Fruit fly (Drosophila melanogaster) whole organism, embryonic: ENCODE measurements around the gene wb.

ENCODE experiments used
- CG10565 ChIP-seq: fragments of 200-800 bp; sonication (Bioruptor generic); optimal IDR thresholded peaks from 3 replicates; lab custom pipeline; 2016; ENCODE audit warnings: missing biosample characterization, mild to moderate bottlenecking, missing genetic modification characterization
- CG11093 ChIP-seq: fragments of 200-800 bp; sonication (Bioruptor generic); IDR thresholded peaks from 3 replicates; pipeline ENCODE4 v1.3.6; 2022; ENCODE audit warnings: missing biosample characterization, missing genetic modification characterization
- CG12071 ChIP-seq: fragments of 200-800 bp; sonication (Bioruptor generic); optimal IDR thresholded peaks from 3 replicates; lab custom pipeline; 2018; ENCODE audit warnings: missing biosample characterization, mild to moderate bottlenecking, missing genetic modification characterization
- CG12391 ChIP-seq: fragments of 200-800 bp; sonication (Bioruptor generic); optimal IDR thresholded peaks from 3 replicates; lab custom pipeline; 2018; ENCODE audit warnings: missing biosample characterization, mild to moderate bottlenecking, missing genetic modification characterization, moderate library complexity
- CG13296 ChIP-seq: fragments of 200-800 bp; sonication (Bioruptor generic); optimal IDR thresholded peaks from 3 replicates; lab custom pipeline; 2018; ENCODE audit warnings: missing biosample characterization, mild to moderate bottlenecking, missing genetic modification characterization
- CG15269 ChIP-seq: fragments of 200-800 bp; sonication (Bioruptor generic); optimal IDR thresholded peaks from 2 replicates; lab custom pipeline; 2018; ENCODE audit warnings: missing biosample characterization, mild to moderate bottlenecking, missing genetic modification characterization, moderate library complexity
- CG15601 ChIP-seq: fragments of 200-800 bp; sonication (Bioruptor generic); optimal IDR thresholded peaks from 3 replicates; lab custom pipeline; 2019; ENCODE audit warnings: missing biosample characterization, mild to moderate bottlenecking, missing genetic modification characterization, moderate library complexity
- CG15696 ChIP-seq: fragments of 200-800 bp; sonication (Bioruptor generic); optimal IDR thresholded peaks from 2 replicates; lab custom pipeline; 2019; ENCODE audit warnings: missing biosample characterization, mild to moderate bottlenecking, missing genetic modification characterization, moderate library complexity
- CG1647 ChIP-seq: fragments of 200-800 bp; sonication (Bioruptor generic); optimal IDR thresholded peaks from 3 replicates; lab custom pipeline; 2016; ENCODE audit warnings: missing biosample characterization, missing genetic modification characterization
- CG17186 ChIP-seq: fragments of 200-800 bp; sonication (Bioruptor generic); optimal IDR thresholded peaks from 3 replicates; lab custom pipeline; 2017; ENCODE audit warnings: missing biosample characterization, missing genetic modification reagents, missing genetic modification characterization
- CG17328 ChIP-seq: fragments of 200-800 bp; sonication (Bioruptor generic); IDR thresholded peaks from 2 replicates; pipeline ENCODE4 v1.3.6; 2022; ENCODE audit warnings: missing biosample characterization, missing genetic modification characterization
- CG17385 ChIP-seq: fragments of 200-800 bp; sonication (Bioruptor generic); optimal IDR thresholded peaks from 3 replicates; lab custom pipeline; 2018; ENCODE audit warnings: missing biosample characterization, mild to moderate bottlenecking, missing genetic modification characterization
- CG17612 ChIP-seq: fragments of 200-800 bp; sonication (Bioruptor generic); IDR thresholded peaks from 2 replicates; pipeline ENCODE4 v1.3.6; 2022; ENCODE audit warnings: missing biosample characterization, missing genetic modification characterization
- CG17802 ChIP-seq: fragments of 200-800 bp; sonication (Bioruptor generic); optimal IDR thresholded peaks from 2 replicates; lab custom pipeline; 2018; ENCODE audit warnings: missing biosample characterization, mild to moderate bottlenecking, missing genetic modification characterization, moderate library complexity
- CG2202 ChIP-seq: fragments of 200-800 bp; sonication (Bioruptor generic); optimal IDR thresholded peaks from 2 replicates; lab custom pipeline; 2018; ENCODE audit warnings: missing biosample characterization, mild to moderate bottlenecking, missing genetic modification characterization
- CG30403 ChIP-seq: fragments of 200-800 bp; sonication (Bioruptor generic); optimal IDR thresholded peaks from 3 replicates; lab custom pipeline; 2016; ENCODE audit warnings: missing biosample characterization, missing genetic modification characterization
- CG31441 ChIP-seq: fragments of 200-800 bp; sonication (Bioruptor generic); IDR thresholded peaks from 2 replicates; pipeline ENCODE4 v1.3.6; 2022; ENCODE audit warnings: missing biosample characterization, missing genetic modification characterization
- CG3995 ChIP-seq: fragments of 200-800 bp; sonication (Bioruptor generic); optimal IDR thresholded peaks from 3 replicates; lab custom pipeline; 2016; ENCODE audit warnings: missing biosample characterization, missing genetic modification characterization
- CG6683 ChIP-seq: fragments of 200-800 bp; sonication (Bioruptor generic); optimal IDR thresholded peaks from 2 replicates; lab custom pipeline; 2017; ENCODE audit warnings: missing biosample characterization, mild to moderate bottlenecking, missing genetic modification characterization, missing genetic modification reagents
- CG7745 ChIP-seq: fragments of 200-800 bp; sonication (Bioruptor generic); optimal IDR thresholded peaks from 2 replicates; lab custom pipeline; 2018; ENCODE audit warnings: missing biosample characterization, mild to moderate bottlenecking, missing genetic modification characterization, moderate library complexity
- CG8388 ChIP-seq: fragments of 200-800 bp; sonication (Bioruptor generic); optimal IDR thresholded peaks from 2 replicates; lab custom pipeline; 2019; ENCODE audit warnings: missing biosample characterization, mild to moderate bottlenecking, missing genetic modification characterization, moderate library complexity
- CG9727 ChIP-seq: fragments of 200-800 bp; sonication (Bioruptor generic); optimal IDR thresholded peaks from 3 replicates; lab custom pipeline; 2017; ENCODE audit warnings: missing biosample characterization, mild to moderate bottlenecking, missing genetic modification characterization
- CG9876 ChIP-seq: fragments of 200-800 bp; sonication (Bioruptor generic); optimal IDR thresholded peaks from 2 replicates; lab custom pipeline; 2016; ENCODE audit warnings: missing biosample characterization, missing genetic modification characterization
- D19B ChIP-seq: fragments of 200-800 bp; sonication (Bioruptor generic); optimal IDR thresholded peaks from 2 replicates; lab custom pipeline; 2017; ENCODE audit warnings: missing biosample characterization, mild to moderate bottlenecking, missing genetic modification characterization
- Dip2 ChIP-seq: fragments of 200-800 bp; sonication (Bioruptor generic); IDR thresholded peaks from 2 replicates; pipeline ENCODE4 v1.3.6; 2022; ENCODE audit warnings: missing biosample characterization, missing genetic modification characterization
- Drgx ChIP-seq: fragments of 200-800 bp; sonication (Bioruptor generic); IDR thresholded peaks from 2 replicates; pipeline ENCODE4 v1.3.6; 2022; ENCODE audit warnings: missing biosample characterization, missing genetic modification characterization
- ERR ChIP-seq: fragments of 200-800 bp; sonication (Bioruptor generic); optimal IDR thresholded peaks from 2 replicates; lab custom pipeline; 2016; ENCODE audit warnings: missing biosample characterization, missing genetic modification characterization
- H15 ChIP-seq: fragments of 200-800 bp; sonication (Bioruptor generic); IDR thresholded peaks from 3 replicates; pipeline ENCODE4 v1.3.6; 2022; ENCODE audit warnings: missing biosample characterization, missing genetic modification characterization
- HmgD ChIP-seq: fragments of 200-800 bp; sonication (Bioruptor generic); optimal IDR thresholded peaks from 3 replicates; lab custom pipeline; 2016; ENCODE audit warnings: missing biosample characterization, missing genetic modification characterization
- Hr3 ChIP-seq: fragments of 200-800 bp; sonication (Bioruptor generic); optimal IDR thresholded peaks from 3 replicates; lab custom pipeline; 2016; ENCODE audit warnings: missing biosample characterization, missing genetic modification characterization
- Lpt ChIP-seq: fragments of >200 bp; optimal IDR thresholded peaks from 2 replicates; lab custom pipeline; 2018; ENCODE audit warnings: missing biosample characterization, missing genetic modification characterization
- MBD-R2 ChIP-seq: fragments of 200-800 bp; sonication (Bioruptor generic); IDR thresholded peaks from 2 replicates; pipeline ENCODE4 v1.3.6; 2022; ENCODE audit warnings: missing biosample characterization, missing genetic modification characterization
- Ptx1 ChIP-seq: fragments of 200-800 bp; sonication (Bioruptor generic); IDR thresholded peaks from 2 replicates; pipeline ENCODE4 v1.3.6; 2022; ENCODE audit warnings: missing biosample characterization, missing genetic modification characterization
- Sox102F ChIP-seq: fragments of 200-800 bp; sonication (Bioruptor generic); optimal IDR thresholded peaks from 2 replicates; lab custom pipeline; 2018; ENCODE audit warnings: missing biosample characterization, mild to moderate bottlenecking, missing genetic modification characterization, moderate library complexity
- Spps ChIP-seq: fragments of 200-800 bp; sonication (Bioruptor generic); optimal IDR thresholded peaks from 2 replicates; lab custom pipeline; 2018; ENCODE audit warnings: missing biosample characterization, mild to moderate bottlenecking, missing genetic modification characterization
- Ssrp ChIP-seq: fragments of 200-800 bp; sonication (Bioruptor generic); optimal IDR thresholded peaks from 2 replicates; lab custom pipeline; 2018; ENCODE audit warnings: missing biosample characterization, mild to moderate bottlenecking, missing genetic modification characterization, moderate library complexity
- bsh ChIP-seq, 2 experiments: fragments of 200-800 bp; sonication (Bioruptor generic); optimal IDR thresholded peaks; 2 replicates each; lab custom pipeline; 2017 to 2018; ENCODE audit warnings: mild to moderate bottlenecking in 2 of 2, missing biosample characterization in 2 of 2, missing genetic modification characterization in 2 of 2, moderate library complexity in 1 of 2
- dmrt11E ChIP-seq: fragments of 200-800 bp; sonication (Bioruptor generic); optimal IDR thresholded peaks from 3 replicates; lab custom pipeline; 2018; ENCODE audit warnings: missing biosample characterization, mild to moderate bottlenecking, missing genetic modification characterization, moderate library complexity
- her ChIP-seq: fragments of 200-800 bp; sonication (Bioruptor generic); optimal IDR thresholded peaks from 2 replicates; lab custom pipeline; 2016; ENCODE audit warnings: missing biosample characterization, missing genetic modification characterization
- kni ChIP-seq: fragments of 200-800 bp; sonication (Bioruptor generic); optimal IDR thresholded peaks from 3 replicates; lab custom pipeline; 2017; ENCODE audit warnings: mild to moderate bottlenecking, missing biosample characterization, missing genetic modification reagents, missing genetic modification characterization
- mld ChIP-seq: fragments of 200-800 bp; sonication (Bioruptor generic); IDR thresholded peaks from 3 replicates; pipeline ENCODE4 v1.3.6; 2022; ENCODE audit warnings: missing biosample characterization, missing genetic modification characterization; ENCODE audit not compliant: partially characterized antibody
- prd ChIP-seq, 3 experiments: fragments of >200 bp in 2 of 3; fragments of 200-800 bp in 1 of 3; sonication (Bioruptor generic) in 1 of 3; optimal IDR thresholded peaks in 2 of 3; IDR thresholded peaks in 1 of 3; 2 replicates in 2 of 3; 3 replicates in 1 of 3; pipeline versions ENCODE4 v1.3.6 to Lab custom; 2017 to 2022; ENCODE audit warnings: missing biosample characterization in 1 of 3, missing genetic modification characterization in 1 of 3
- ranshi ChIP-seq: fragments of 200-800 bp; sonication (Bioruptor generic); IDR thresholded peaks from 2 replicates; pipeline ENCODE4 v1.3.6; 2022; ENCODE audit warnings: missing biosample characterization, missing genetic modification characterization
- sc ChIP-seq, 3 experiments: fragments of >200 bp in 2 of 3; fragments of 200-800 bp in 1 of 3; sonication (Bioruptor generic) in 1 of 3; optimal IDR thresholded peaks; 2 replicates in 2 of 3; 3 replicates in 1 of 3; lab custom pipeline; 2017; ENCODE audit warnings: mild to moderate bottlenecking in 1 of 3, missing biosample characterization in 1 of 3, missing genetic modification characterization in 1 of 3, missing genetic modification reagents in 1 of 3
- sqz ChIP-seq: fragments of 200-800 bp; sonication (Bioruptor generic); optimal IDR thresholded peaks from 3 replicates; lab custom pipeline; 2018; ENCODE audit warnings: missing biosample characterization, mild to moderate bottlenecking, missing genetic modification characterization
- vvl ChIP-seq: fragments of 200-800 bp; sonication (Bioruptor generic); IDR thresholded peaks from 2 replicates; pipeline ENCODE4 v1.3.6; 2022; ENCODE audit warnings: missing biosample characterization, missing genetic modification characterization
- yki ChIP-seq: fragments of >200 bp; optimal IDR thresholded peaks from 3 replicates; lab custom pipeline; 2018
- zen ChIP-seq: fragments of 200-800 bp; sonication (Bioruptor generic); optimal IDR thresholded peaks from 3 replicates; lab custom pipeline; 2018; ENCODE audit warnings: missing biosample characterization, mild to moderate bottlenecking, missing genetic modification characterization, moderate library complexity

Gene wb

DNA sequence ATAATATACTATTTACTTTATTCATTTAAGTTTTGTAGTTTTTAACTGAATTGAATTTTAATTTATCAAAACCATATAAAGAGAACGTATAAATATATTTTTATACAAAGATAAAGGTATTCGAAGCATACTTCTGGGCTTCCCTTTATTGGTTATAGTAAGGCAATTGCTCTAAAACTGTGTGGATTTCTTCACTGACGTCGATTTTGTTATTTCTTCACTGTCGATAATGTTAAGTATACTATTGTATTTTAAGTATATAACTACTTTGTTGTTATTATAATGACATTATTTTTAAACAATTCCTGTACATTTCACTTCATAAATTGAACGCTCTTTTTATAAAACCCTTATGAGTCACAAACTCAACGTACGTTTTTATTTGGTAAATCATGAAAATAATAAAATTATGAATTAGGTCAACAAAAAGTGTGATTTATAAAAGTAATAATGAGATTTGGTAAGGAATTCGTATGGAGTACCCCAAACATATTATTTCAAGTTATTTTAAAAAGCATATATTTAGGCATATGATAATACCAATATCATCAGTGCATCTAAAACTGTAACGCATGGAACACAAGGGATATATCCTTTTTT, 10.5 kb upstream of the wb start (continued):
- TF ChIP-seq HmgD: no peak
- TF ChIP-seq CG2202 (tag; lab: Kevin White, UChicago): no peak
- TF ChIP-seq Ssrp (tag; lab: Kevin White, UChicago): peak; percentile 31
- no peak for TF ChIP-seq CG9876 (GFP tag; lab: Kevin White, UChicago)
- peak; percentile 46 for TF ChIP-seq CG8388 (GFP tag; lab: Kevin White, UChicago)
- TF ChIP-seq H15: no peak
- peak; percentile 39 for TF ChIP-seq CG15269
- peak; percentile 58 for TF ChIP-seq zen
- peak; percentile 66 for TF ChIP-seq Sox102F (GFP tag; lab: Kevin White, UChicago)
- TF ChIP-seq CG11093 (GFP tag; lab: Robert Waterston, UW): no peak
- TF ChIP-seq CG17385 (GFP tag; lab: Kevin White, UChicago): peak; percentile 17
- TF ChIP-seq Spps (tag; lab: Kevin White, UChicago): peak; percentile 26
- peak; percentile 56 for TF ChIP-seq CG12391 (tag; lab: Kevin White, UChicago)
- TF ChIP-seq CG12071 (GFP tag; lab: Kevin White, UChicago): no peak
- peak; percentile 52 for TF ChIP-seq Ptx1 (GFP tag; lab: Robert Waterston, UW)
- peak; percentile 16 for TF ChIP-seq CG9727 (GFP tag; lab: Kevin White, UChicago)
- peak; percentile 74 for TF ChIP-seq CG31441
- TF ChIP-seq CG17328 (GFP tag; lab: Robert Waterston, UW): peak; percentile 33; the same call in 1 of the 2 replicates
- no peak for TF ChIP-seq Lpt (GFP tag; lab: Kevin White, UChicago)
- peak; percentile 13 for TF ChIP-seq CG15696
- peak; percentile 48 for TF ChIP-seq Hr3 (GFP tag; lab: Kevin White, UChicago)

DNA sequence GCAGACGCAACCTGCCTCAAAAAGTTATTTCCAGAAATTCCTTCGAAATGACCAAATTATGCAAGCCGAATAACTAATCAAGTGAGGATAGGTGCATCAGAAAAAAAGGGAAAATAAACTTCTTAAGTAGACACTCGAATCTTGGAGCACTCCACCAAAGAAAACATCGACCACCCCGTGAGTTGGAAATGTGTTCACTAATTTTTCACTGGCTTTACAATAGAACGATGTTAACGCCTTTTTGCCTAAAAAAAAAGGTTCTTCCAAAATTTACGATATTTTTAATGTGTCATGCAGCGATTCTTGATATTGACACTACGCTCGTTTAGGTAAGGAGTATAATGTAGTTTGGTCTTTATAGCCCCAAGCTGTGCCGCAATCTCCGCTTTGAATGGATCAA, 4.2 kb upstream of the wb start:
- TF ChIP-seq kni (GFP tag; lab: Kevin White, UChicago) (peak; percentile 7), mld (no peak), sc (optimal IDR thresholded peaks at IDR 0.05; lab: Kevin White, UChicago) (no peak), sc (GFP tag; optimal IDR thresholded peaks at IDR 0.05; lab: Kevin White, UChicago) (no peak), vvl (GFP tag; lab: Robert Waterston, UW) (peak; percentile 40; the same call in 1 of the 2 replicates), ranshi (GFP tag; lab: Robert Waterston, UW) (no peak), sqz (GFP tag; lab: Kevin White, UChicago) (peak; percentile 52), CG7745 (tag; lab: Kevin White, UChicago) (peak; percentile 80), CG15601 (tag; lab: Kevin White, UChicago) (no peak)
- TF ChIP-seq, all 482 proteins: peak for 4

DNA sequence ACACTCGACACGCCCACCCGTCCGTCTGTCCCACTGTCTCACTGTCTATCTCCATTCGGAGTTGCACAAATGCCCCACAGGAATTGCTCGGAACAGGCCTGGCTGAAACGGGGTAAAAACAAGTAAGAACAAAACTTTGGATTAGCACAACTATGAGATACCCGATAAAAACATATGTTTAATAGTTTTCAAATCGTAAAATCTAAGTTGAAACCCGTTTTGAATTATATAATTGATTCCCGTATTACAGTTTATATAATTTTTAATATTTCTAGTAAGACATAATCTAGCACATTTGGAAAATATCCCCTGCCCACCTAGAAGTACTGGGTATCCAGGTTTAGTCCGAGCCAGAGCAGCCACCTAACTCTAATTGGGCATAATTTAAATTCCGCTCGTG, 3.0 kb upstream of the wb start:
- no peak for TF ChIP-seq CG10565
- peak; percentile 15 for TF ChIP-seq dmrt11E (tag; lab: Kevin White, UChicago)
- no peak for TF ChIP-seq prd (optimal IDR thresholded peaks at IDR 0.05; lab: Kevin White, UChicago)
- TF ChIP-seq prd (GFP tag; IDR thresholded peaks at IDR 0.05; lab: Robert Waterston, UW): peak; percentile 44; the same call in 2 of the 3 replicates
- no peak for TF ChIP-seq yki
- TF ChIP-seq CG17186 (GFP tag; lab: Kevin White, UChicago): no peak
- no peak for TF ChIP-seq CG1647 (GFP tag; lab: Kevin White, UChicago)
- TF ChIP-seq CG17612 (GFP tag; lab: Robert Waterston, UW): no peak
- no peak for TF ChIP-seq CG17802
- TF ChIP-seq bsh (GFP tag; optimal IDR thresholded peaks at IDR 0.05; lab: Kevin White, UChicago): peak in 1 of 2 experiments; percentile 7
- no peak for TF ChIP-seq CG6683 (GFP tag; lab: Kevin White, UChicago)
- no peak for TF ChIP-seq CG30403 (GFP tag; lab: Kevin White, UChicago)
- TF ChIP-seq Dip2 (GFP tag; lab: Robert Waterston, UW): no peak
- TF ChIP-seq ERR (GFP tag; lab: Kevin White, UChicago): no peak
- TF ChIP-seq MBD-R2: no peak
- no peak for TF ChIP-seq CG3995
- TF ChIP-seq D19B (GFP tag; lab: Kevin White, UChicago): peak; percentile 19
- peak; percentile 80 for TF ChIP-seq Drgx (GFP tag; lab: Robert Waterston, UW)
- TF ChIP-seq her (GFP tag; lab: Kevin White, UChicago): no peak
- TF ChIP-seq CG13296 (GFP tag; lab: Kevin White, UChicago): no peak
